Worm (Caenorhabditis elegans) whole organism, young adult: ENCODE data around the gene W03G11.3.

Experiments used
- B0035.1 ChIP-seq: sonication (generic microtip); optimal IDR thresholded peaks from 2 replicates; lab custom pipeline; 2016; ENCODE audit warnings: missing genetic modification characterization, mild to moderate bottlenecking, missing compliant biosample characterization, missing genotype, missing genetic modification reagents
- C06A6.2 ChIP-seq: fragments of 200-800 bp; sonication (Bioruptor generic); conservative IDR thresholded peaks from 2 replicates; pipeline ENCODE4 v1.3.6; 2022; ENCODE audit warnings: missing genetic modification characterization, missing compliant biosample characterization
- F22D6.2 ChIP-seq: sonication (generic microtip); optimal IDR thresholded peaks from 2 replicates; lab custom pipeline; 2016; ENCODE audit warnings: mild to moderate bottlenecking, missing genetic modification characterization, missing compliant biosample characterization
- F23B12.7 ChIP-seq: sonication (generic microtip); optimal IDR thresholded peaks from 2 replicates; lab custom pipeline; 2017; ENCODE audit warnings: missing genetic modification characterization, mild to moderate bottlenecking, missing compliant biosample characterization, antibody characterized with exemption, moderate library complexity; ENCODE audit not compliant: insufficient read depth
- F33H1.4 ChIP-seq: fragments of 200-800 bp; sonication (Bioruptor generic); IDR thresholded peaks from 2 replicates; pipeline ENCODE4 v1.3.6; 2022; ENCODE audit warnings: missing genetic modification reagents, missing genetic modification characterization, missing compliant biosample characterization
- F57A8.1 ChIP-seq: fragments of 200-800 bp; sonication (Bioruptor generic); optimal IDR thresholded peaks from 2 replicates; lab custom pipeline; 2018; ENCODE audit warnings: mild to moderate bottlenecking, missing genetic modification characterization, moderate library complexity, missing compliant biosample characterization
- ZK185.1 ChIP-seq: sonication (generic microtip); optimal IDR thresholded peaks from 2 replicates; lab custom pipeline; 2016; ENCODE audit warnings: mild to moderate bottlenecking, missing genetic modification characterization, missing compliant biosample characterization; ENCODE audit not compliant: poor library complexity, severe bottlenecking
- akir-1 ChIP-seq: fragments of 200-800 bp; sonication (Bioruptor generic); optimal IDR thresholded peaks from 2 replicates; lab custom pipeline; 2018; ENCODE audit warnings: mild to moderate bottlenecking, missing genetic modification characterization, moderate library complexity, missing compliant biosample characterization
- ama-1 ChIP-seq, 3 experiments: fragments of 150-350 bp in 1 of 3; sonication (generic microtip) in 2 of 3; optimal IDR thresholded peaks; 2 replicates each; lab custom pipeline; 2014 to 2018; ENCODE audit warnings: missing biosample characterization in 2 of 3, missing genetic modification characterization in 2 of 3, missing genetic modification reagents in 2 of 3
- atf-7 ChIP-seq: sonication (generic microtip); optimal IDR thresholded peaks from 2 replicates; lab custom pipeline; 2017; ENCODE audit warnings: mild to moderate bottlenecking, missing genetic modification characterization, missing compliant biosample characterization
- attf-6 ChIP-seq: fragments of 200-800 bp; sonication (Bioruptor generic); IDR thresholded peaks from 2 replicates; pipeline ENCODE4 v1.3.6; 2022; ENCODE audit warnings: missing genetic modification reagents, missing genetic modification characterization, missing compliant biosample characterization
- bed-1 ChIP-seq: fragments of 200-800 bp; sonication (Bioruptor generic); IDR thresholded peaks from 2 replicates; pipeline ENCODE4 v1.3.6; 2022; ENCODE audit warnings: missing genetic modification reagents, missing genetic modification characterization, missing compliant biosample characterization
- ceh-40 ChIP-seq: fragments of 200-800 bp; sonication (Bioruptor generic); IDR thresholded peaks from 2 replicates; pipeline ENCODE4 v1.3.6; 2022; ENCODE audit warnings: missing genetic modification characterization, missing compliant biosample characterization
- ceh-79 ChIP-seq: sonication (generic microtip); optimal IDR thresholded peaks from 2 replicates; lab custom pipeline; 2017; ENCODE audit warnings: mild to moderate bottlenecking, missing genetic modification characterization, missing compliant biosample characterization
- ceh-91 ChIP-seq: fragments of 200-800 bp; sonication (Bioruptor generic); IDR thresholded peaks from 2 replicates; pipeline ENCODE4 v1.3.6; 2022; ENCODE audit warnings: missing genetic modification reagents, missing genetic modification characterization, missing compliant biosample characterization
- efl-1 ChIP-seq: fragments of 150-350 bp; optimal IDR thresholded peaks from 2 replicates; lab custom pipeline; 2014; ENCODE audit warnings: missing biosample characterization, missing genetic modification reagents, missing genetic modification characterization
- ekl-4 ChIP-seq: fragments of 200-800 bp; sonication (Bioruptor generic); IDR thresholded peaks from 2 replicates; pipeline ENCODE4 v1.3.6; 2022; ENCODE audit warnings: missing genetic modification reagents, missing genetic modification characterization, missing compliant biosample characterization
- fkh-3 ChIP-seq: sonication (generic microtip); optimal IDR thresholded peaks from 2 replicates; lab custom pipeline; 2016; ENCODE audit warnings: mild to moderate bottlenecking, missing genetic modification characterization, missing compliant biosample characterization
- hmg-1.2 ChIP-seq: fragments of 200-800 bp; sonication (Bioruptor generic); IDR thresholded peaks from 2 replicates; pipeline ENCODE4 v1.3.6; 2022; ENCODE audit warnings: missing genetic modification reagents, missing genetic modification characterization, missing compliant biosample characterization
- hmg-20 ChIP-seq: fragments of 200-800 bp; sonication (Bioruptor generic); IDR thresholded peaks from 2 replicates; pipeline ENCODE4 v1.3.6; 2022; ENCODE audit warnings: missing genetic modification reagents, missing genetic modification characterization, missing compliant biosample characterization
- hsf-1 ChIP-seq: fragments of 200-800 bp; sonication (Bioruptor generic); IDR thresholded peaks from 2 replicates; pipeline ENCODE4 v1.3.6; 2022; ENCODE audit warnings: missing genetic modification reagents, missing genetic modification characterization, missing compliant biosample characterization
- lin-26 ChIP-seq: fragments of 200-800 bp; sonication (Bioruptor generic); IDR thresholded peaks from 2 replicates; pipeline ENCODE4 v1.3.6; 2022; ENCODE audit warnings: missing genetic modification reagents, missing genetic modification characterization, missing compliant biosample characterization
- lir-1 ChIP-seq: fragments of 200-800 bp; sonication (Bioruptor generic); conservative IDR thresholded peaks from 2 replicates; pipeline ENCODE4 v1.3.6; 2022; ENCODE audit warnings: missing genetic modification reagents, missing genetic modification characterization, missing compliant biosample characterization
- lsl-1 ChIP-seq: fragments of 200-800 bp; sonication (Bioruptor generic); optimal IDR thresholded peaks from 2 replicates; lab custom pipeline; 2018; ENCODE audit warnings: mild to moderate bottlenecking, missing genetic modification characterization, moderate library complexity, missing compliant biosample characterization
- mcd-1 ChIP-seq: fragments of 200-800 bp; sonication (Bioruptor generic); IDR thresholded peaks from 2 replicates; pipeline ENCODE4 v1.3.6; 2022; ENCODE audit warnings: missing genetic modification reagents, missing genetic modification characterization, missing compliant biosample characterization
- mel-28 ChIP-seq: sonication (generic microtip); optimal IDR thresholded peaks from 2 replicates; lab custom pipeline; 2016; ENCODE audit warnings: borderline replicate concordance, mild to moderate bottlenecking, missing genetic modification characterization, missing compliant biosample characterization
- mes-4 ChIP-seq: sonication (generic microtip); optimal IDR thresholded peaks from 2 replicates; lab custom pipeline; 2016; ENCODE audit warnings: missing genotype, missing genetic modification characterization, missing compliant biosample characterization
- mxl-1 ChIP-seq: sonication (generic microtip); optimal IDR thresholded peaks from 2 replicates; lab custom pipeline; 2016; ENCODE audit warnings: missing genetic modification characterization, missing compliant biosample characterization
- nfyb-1 ChIP-seq: fragments of 200-800 bp; sonication (Bioruptor generic); IDR thresholded peaks from 2 replicates; pipeline ENCODE4 v1.3.6; 2022; ENCODE audit warnings: missing genetic modification reagents, missing genetic modification characterization, missing compliant biosample characterization
- nhr-27 ChIP-seq: fragments of 200-800 bp; sonication (Bioruptor generic); optimal IDR thresholded peaks from 2 replicates; lab custom pipeline; 2018; ENCODE audit warnings: mild to moderate bottlenecking, missing genetic modification characterization, moderate library complexity, missing compliant biosample characterization
- rec-8 ChIP-seq, 2 experiments: sonication (generic microtip); optimal IDR thresholded peaks; 2 replicates each; lab custom pipeline; 2016; ENCODE audit warnings: mild to moderate bottlenecking in 2 of 2, missing genetic modification characterization in 2 of 2, missing genetic modification reagents in 2 of 2, missing genotype in 2 of 2, missing biosample characterization in 1 of 2, missing compliant biosample characterization in 1 of 2, moderate library complexity in 1 of 2
- sdz-38 ChIP-seq: sonication (generic microtip); optimal IDR thresholded peaks from 2 replicates; lab custom pipeline; 2016; ENCODE audit warnings: missing genotype, missing genetic modification characterization, missing compliant biosample characterization
- sea-2 ChIP-seq: fragments of 200-800 bp; sonication (Bioruptor generic); IDR thresholded peaks from 2 replicates; pipeline ENCODE4 v1.3.6; 2022; ENCODE audit warnings: missing genetic modification characterization, missing compliant biosample characterization
- snpc-3.4 ChIP-seq: sonication (generic microtip); optimal IDR thresholded peaks from 2 replicates; lab custom pipeline; 2017; ENCODE audit warnings: missing genetic modification characterization, mild to moderate bottlenecking, missing compliant biosample characterization, antibody characterized with exemption, moderate library complexity, missing genotype, missing genetic modification reagents
- snpc-4 ChIP-seq, 5 experiments: fragments of 150-350 bp in 1 of 5; sonication (generic microtip) in 4 of 5; optimal IDR thresholded peaks; 2 replicates each; lab custom pipeline; 2014 to 2018; ENCODE audit warnings: missing genetic modification characterization in 5 of 5, missing biosample characterization in 3 of 5, antibody characterized with exemption in 2 of 5, mild to moderate bottlenecking in 2 of 5, missing compliant biosample characterization in 2 of 5, missing genotype in 2 of 5, moderate library complexity in 2 of 5, missing genetic modification reagents in 1 of 5
- somi-1 ChIP-seq: fragments of 200-800 bp; sonication (Bioruptor generic); optimal IDR thresholded peaks from 2 replicates; lab custom pipeline; 2018; ENCODE audit warnings: mild to moderate bottlenecking, missing genetic modification characterization, missing compliant biosample characterization
- tbp1 ChIP-seq: fragments of 200-800 bp; sonication (Bioruptor generic); optimal IDR thresholded peaks from 2 replicates; lab custom pipeline; 2018; ENCODE audit warnings: mild to moderate bottlenecking, missing genetic modification characterization, missing compliant biosample characterization
- tbx-9 ChIP-seq: sonication (generic microtip); optimal IDR thresholded peaks from 2 replicates; lab custom pipeline; 2016; ENCODE audit warnings: borderline replicate concordance, missing genetic modification characterization, inconsistent platforms, missing compliant biosample characterization
- tlf-1 ChIP-seq: fragments of 200-800 bp; sonication (Bioruptor generic); optimal IDR thresholded peaks from 2 replicates; lab custom pipeline; 2018; ENCODE audit warnings: mild to moderate bottlenecking, missing genetic modification characterization, missing compliant biosample characterization
- unc-62 ChIP-seq: fragments of 150-350 bp; optimal IDR thresholded peaks from 2 replicates; lab custom pipeline; 2014; ENCODE audit warnings: missing biosample characterization, missing genetic modification reagents, missing genetic modification characterization
- xnd-1 ChIP-seq: sonication (generic microtip); optimal IDR thresholded peaks from 2 replicates; lab custom pipeline; 2016; ENCODE audit warnings: missing genotype, missing genetic modification reagents, missing genetic modification characterization, missing compliant biosample characterization
- zim-3 ChIP-seq: sonication (generic microtip); optimal IDR thresholded peaks from 2 replicates; lab custom pipeline; 2017; ENCODE audit warnings: mild to moderate bottlenecking, missing genetic modification characterization, moderate library complexity, missing compliant biosample characterization
- ztf-18 ChIP-seq: sonication (generic microtip); optimal IDR thresholded peaks from 2 replicates; lab custom pipeline; 2016; ENCODE audit warnings: missing genotype, mild to moderate bottlenecking, missing genetic modification characterization, missing compliant biosample characterization
- ztf-22 ChIP-seq: fragments of 200-800 bp; sonication (Bioruptor generic); optimal IDR thresholded peaks from 2 replicates; lab custom pipeline; 2018; ENCODE audit warnings: mild to moderate bottlenecking, missing genetic modification characterization, moderate library complexity, missing compliant biosample characterization
- ztf-26 ChIP-seq: sonication (generic microtip); optimal IDR thresholded peaks from 2 replicates; lab custom pipeline; 2017; ENCODE audit warnings: missing genetic modification characterization, missing compliant biosample characterization
- ztf-28 ChIP-seq: fragments of 200-800 bp; sonication (Bioruptor generic); IDR thresholded peaks from 2 replicates; pipeline ENCODE4 v1.3.6; 2022; ENCODE audit warnings: missing genetic modification reagents, missing genetic modification characterization, missing compliant biosample characterization
- ztf-6 ChIP-seq: fragments of 200-800 bp; sonication (Bioruptor generic); IDR thresholded peaks from 2 replicates; pipeline ENCODE4 v1.3.6; 2022; ENCODE audit warnings: missing genetic modification reagents, missing genetic modification characterization, missing compliant biosample characterization

Gene W03G11.3

DNA sequence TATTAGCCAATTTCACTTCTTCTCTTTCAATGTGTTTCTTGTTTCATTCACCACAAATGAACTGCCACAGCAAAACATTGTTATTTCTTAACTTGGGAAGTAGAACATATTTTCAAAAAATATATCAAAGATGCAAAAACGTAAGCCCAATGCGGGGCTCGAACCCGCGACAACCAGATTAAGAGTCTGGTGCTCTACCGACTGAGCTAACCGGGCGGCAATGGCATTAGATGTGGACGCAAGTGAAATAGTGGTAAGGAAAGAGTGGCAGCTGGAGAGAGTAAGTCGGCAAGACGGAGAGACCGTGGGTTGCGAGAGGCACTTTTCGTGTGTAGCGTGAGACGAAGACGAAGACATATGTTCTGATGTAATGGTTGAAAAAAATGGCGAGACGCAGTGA, 2.4 kb upstream of the W03G11.3 start (continued):
- TF ChIP-seq F57A8.1 (no peak), bed-1 (GFP tag; lab: Robert Waterston, UW) (no peak), mes-4 (peak; percentile 90), ztf-26 (tag; lab: Kevin White, UChicago) (peak; percentile 92), mel-28 (tag; lab: Kevin White, UChicago) (peak; percentile 80), akir-1 (peak; percentile 35), nfyb-1 (GFP tag; lab: Robert Waterston, UW) (peak; percentile 93), ekl-4 (GFP tag; lab: Robert Waterston, UW) (peak; percentile 88), xnd-1 (tag; lab: Kevin White, UChicago) (no peak), snpc-3.4 (tag; lab: Kevin White, UChicago) (peak; percentile 80), fkh-3 (tag; lab: Kevin White, UChicago) (peak; percentile 91), ceh-91 (no peak), C06A6.2 (GFP tag; lab: Robert Waterston, UW) (peak; percentile 67), F23B12.7 (tag; lab: Kevin White, UChicago) (peak; percentile 80), ztf-6 (no peak; the same call in 1 of the 2 replicates), mcd-1 (GFP tag; lab: Robert Waterston, UW) (peak; percentile 72), ceh-79 (tag; lab: Kevin White, UChicago) (peak; percentile 76), B0035.1 (peak; percentile 88), ama-1 (optimal IDR thresholded peaks at IDR 0.05; lab: Kevin White, UChicago) (no peak), ama-1 (GFP tag; optimal IDR thresholded peaks at IDR 0.05; lab: Kevin White, UChicago) (peak in 1 of 2 experiments; percentile 90), unc-62 (GFP tag; lab: Kevin White, UChicago) (no peak), somi-1 (GFP tag; lab: Kevin White, UChicago) (peak; percentile 80), efl-1 (peak; percentile 8), ZK185.1 (tag; lab: Kevin White, UChicago) (peak; percentile 95), hsf-1 (GFP tag; lab: Robert Waterston, UW) (no peak), lir-1 (GFP tag; lab: Robert Waterston, UW) (peak; percentile 10; the same call in 1 of the 2 replicates), F22D6.2 (tag; lab: Kevin White, UChicago) (peak; percentile 53), lsl-1 (GFP tag; lab: Kevin White, UChicago) (no peak), tlf-1 (GFP tag; lab: Kevin White, UChicago) (peak; percentile 65), hmg-1.2 (peak; percentile 89), attf-6 (GFP tag; lab: Robert Waterston, UW) (peak; percentile 60; the same call in 1 of the 2 replicates), tbx-9 (tag; lab: Kevin White, UChicago) (peak; percentile 73), ceh-40 (GFP tag; lab: Robert Waterston, UW) (peak; percentile 79), tbp1 (GFP tag; lab: Kevin White, UChicago) (peak; percentile 99), atf-7 (peak; percentile 67), nhr-27 (tag; lab: Kevin White, UChicago) (peak; percentile 93), F33H1.4 (no peak), hmg-20 (GFP tag; lab: Robert Waterston, UW) (peak; percentile 60), ztf-28 (GFP tag; lab: Robert Waterston, UW) (peak; percentile 84), rec-8 (tag; optimal IDR thresholded peaks at IDR 0.05; lab: Kevin White, UChicago) (peak; percentile 81 to 93), sea-2 (GFP tag; lab: Robert Waterston, UW) (peak; percentile 85; the same call in 1 of the 2 replicates), lin-26 (GFP tag; lab: Robert Waterston, UW) (peak; percentile 99), zim-3 (tag; lab: Kevin White, UChicago) (peak; percentile 89), ztf-18 (tag; lab: Kevin White, UChicago) (peak; percentile 81), sdz-38 (peak; percentile 41), ztf-22 (peak; percentile 64), snpc-4 (GFP tag; optimal IDR thresholded peaks at IDR 0.05; lab: Kevin White, UChicago) (no peak), snpc-4 (tag; optimal IDR thresholded peaks at IDR 0.05; lab: Kevin White, UChicago) (peak in 2 of 4 experiments; percentile 75 to 87), mxl-1 (tag; lab: Kevin White, UChicago) (peak; percentile 91)
